Fruit fly (Drosophila melanogaster) whole organism, adult: ENCODE results near the gene PH4alphaMP.

ENCODE experiments used
- CG11617 ChIP-seq: fragments of 200-800 bp; sonication (Bioruptor generic); optimal IDR thresholded peaks from 2 replicates; lab custom pipeline; 2017; ENCODE audit warnings: mild to moderate bottlenecking, missing biosample characterization, missing genetic modification reagents, missing genetic modification characterization
- CG1620 ChIP-seq: fragments of 200-800 bp; sonication (Bioruptor generic); optimal IDR thresholded peaks from 2 replicates; lab custom pipeline; 2016; ENCODE audit warnings: missing biosample characterization, missing genetic modification characterization
- CG33017 ChIP-seq: fragments of 200-800 bp; sonication (Bioruptor generic); optimal IDR thresholded peaks from 2 replicates; lab custom pipeline; 2018; ENCODE audit warnings: missing biosample characterization, mild to moderate bottlenecking, missing genetic modification characterization, moderate library complexity
- CG7045 ChIP-seq: fragments of 200-800 bp; sonication (Bioruptor generic); optimal IDR thresholded peaks from 2 replicates; lab custom pipeline; 2017; ENCODE audit warnings: missing biosample characterization, mild to moderate bottlenecking, missing genetic modification characterization
- Clk ChIP-seq: fragments of 200-800 bp; sonication (Bioruptor generic); optimal IDR thresholded peaks from 2 replicates; lab custom pipeline; 2017; ENCODE audit warnings: missing biosample characterization, missing genetic modification characterization
- cic ChIP-seq: fragments of 200-800 bp; sonication (Bioruptor generic); optimal IDR thresholded peaks from 2 replicates; lab custom pipeline; 2017; ENCODE audit warnings: missing biosample characterization, mild to moderate bottlenecking, missing genetic modification characterization, moderate library complexity
- pad ChIP-seq: fragments of 200-800 bp; sonication (Bioruptor generic); optimal IDR thresholded peaks from 3 replicates; lab custom pipeline; 2017; ENCODE audit warnings: missing biosample characterization, missing genetic modification characterization, mild to moderate bottlenecking, moderate library complexity, missing genetic modification reagents

- TF ChIP-seq CG33017 (tag; lab: Kevin White, UChicago) (no peak), CG11617 (no peak), CG7045 (GFP tag; lab: Kevin White, UChicago) (no peak), Clk (GFP tag; lab: Kevin White, UChicago) (no peak), CG1620 (GFP tag; lab: Kevin White, UChicago) (no peak), pad (no peak), cic (no peak)
Measured at dm6 chr3R:30459066-30459935, 36.7 kb downstream of the PH4alphaMP start, which contains the start of the genes CG2224 and CDase.
